Fruit fly (Drosophila melanogaster) whole organism, embryonic: Measurements from ENCODE around the gene CG13031.

ENCODE experiments used
- CG10462 ChIP-seq: fragments of 200-800 bp; sonication (Bioruptor generic); optimal IDR thresholded peaks from 2 replicates; lab custom pipeline; 2016; ENCODE audit warnings: missing biosample characterization, missing genetic modification characterization
- CG11723 ChIP-seq: fragments of 200-800 bp; sonication (Bioruptor generic); optimal IDR thresholded peaks from 2 replicates; lab custom pipeline; 2017; ENCODE audit warnings: missing biosample characterization, mild to moderate bottlenecking, missing genetic modification characterization
- CG17802 ChIP-seq: fragments of 200-800 bp; sonication (Bioruptor generic); optimal IDR thresholded peaks from 2 replicates; lab custom pipeline; 2018; ENCODE audit warnings: missing biosample characterization, mild to moderate bottlenecking, missing genetic modification characterization, moderate library complexity
- CG3065 ChIP-seq: fragments of 200-800 bp; sonication (Bioruptor generic); optimal IDR thresholded peaks from 2 replicates; lab custom pipeline; 2016; ENCODE audit warnings: missing biosample characterization, missing genetic modification characterization
- CG5245 ChIP-seq: fragments of 200-800 bp; sonication (Bioruptor generic); optimal IDR thresholded peaks from 3 replicates; lab custom pipeline; 2016; ENCODE audit warnings: missing biosample characterization, missing genetic modification characterization
- CG7987 ChIP-seq: fragments of 200-800 bp; sonication (Bioruptor generic); optimal IDR thresholded peaks from 2 replicates; lab custom pipeline; 2018; ENCODE audit warnings: missing biosample characterization, mild to moderate bottlenecking, missing genetic modification characterization, moderate library complexity
- CTCF ChIP-seq: fragments of 200-800 bp; sonication (Bioruptor generic); optimal IDR thresholded peaks from 2 replicates; lab custom pipeline; 2017; ENCODE audit warnings: missing biosample characterization, mild to moderate bottlenecking, missing genetic modification characterization, moderate library complexity
- Hsf ChIP-seq: fragments of 200-800 bp; sonication (Bioruptor generic); optimal IDR thresholded peaks from 3 replicates; lab custom pipeline; 2016; ENCODE audit warnings: missing biosample characterization, missing genetic modification characterization
- NfI ChIP-seq: fragments of 200-800 bp; sonication (Bioruptor generic); optimal IDR thresholded peaks from 3 replicates; lab custom pipeline; 2018; ENCODE audit warnings: missing biosample characterization, mild to moderate bottlenecking, missing genetic modification characterization, moderate library complexity
- Side ChIP-seq: fragments of 200-800 bp; sonication (Bioruptor generic); optimal IDR thresholded peaks from 2 replicates; lab custom pipeline; 2016; ENCODE audit warnings: missing biosample characterization, missing genetic modification characterization
- Sin3A ChIP-seq: fragments of >200 bp; optimal IDR thresholded peaks from 2 replicates; lab custom pipeline; 2018
- fu2 ChIP-seq: fragments of 200-800 bp; sonication (Bioruptor generic); optimal IDR thresholded peaks from 2 replicates; lab custom pipeline; 2016; ENCODE audit warnings: missing biosample characterization, missing genetic modification characterization
- mld ChIP-seq: fragments of 200-800 bp; sonication (Bioruptor generic); IDR thresholded peaks from 3 replicates; pipeline ENCODE4 v1.3.6; 2022; ENCODE audit warnings: missing biosample characterization, missing genetic modification characterization; ENCODE audit not compliant: partially characterized antibody
- sob ChIP-seq: fragments of 200-800 bp; sonication (Bioruptor generic); IDR thresholded peaks from 2 replicates; pipeline ENCODE4 v1.3.6; 2022; ENCODE audit warnings: missing biosample characterization, missing genetic modification characterization

DNA sequence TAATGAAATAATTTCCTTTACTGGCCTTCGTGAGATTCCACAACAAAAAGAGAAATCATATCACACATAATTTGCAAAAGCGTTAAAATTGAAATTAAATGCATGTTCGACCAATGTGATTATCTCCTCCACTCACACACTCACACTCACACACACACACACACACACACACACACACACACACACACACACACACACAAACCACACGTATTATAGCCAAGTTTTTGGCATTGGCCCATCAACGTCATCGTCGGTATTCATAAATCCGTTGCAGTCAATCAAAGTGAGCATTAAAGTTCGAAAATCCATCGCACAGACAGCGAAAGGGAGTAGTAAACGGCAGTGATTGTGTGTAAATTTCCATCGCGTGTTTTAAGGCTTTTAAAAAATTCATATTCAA is 34.6 kb upstream of the CG13031 start:
- TF ChIP-seq CG17802 (tag; lab: Kevin White, UChicago): no peak
- no peak for TF ChIP-seq Hsf (GFP tag; lab: Kevin White, UChicago)
- TF ChIP-seq CTCF: no peak
- no peak for TF ChIP-seq NfI (GFP tag; lab: Kevin White, UChicago)
- TF ChIP-seq CG11723 (GFP tag; lab: Kevin White, UChicago): no peak
- no peak for TF ChIP-seq CG10462
- TF ChIP-seq CG5245 (GFP tag; lab: Kevin White, UChicago): no peak
- TF ChIP-seq Sin3A (lab: Kevin White, UChicago): no peak
- TF ChIP-seq CG3065 (GFP tag; lab: Kevin White, UChicago): no peak
- TF ChIP-seq Side (GFP tag; lab: Kevin White, UChicago): no peak
- TF ChIP-seq sob: no peak
- no peak for TF ChIP-seq fu2 (GFP tag; lab: Kevin White, UChicago)
- no peak for TF ChIP-seq mld
- no peak for TF ChIP-seq CG7987 (GFP tag; lab: Kevin White, UChicago)
